Worm (Caenorhabditis elegans): ENCODE measurements around the gene C41H7.9.

ce11 chrII:3024655-3025054, 12.6 kb upstream of the C41H7.9 start:
- TF ChIP-seq sox-4 (tag; optimal IDR thresholded peaks at IDR 0.05) (no peak), pax-1 (tag; optimal IDR thresholded peaks at IDR 0.05) (no peak), ama-1 (optimal IDR thresholded peaks at IDR 0.05) (no peak), odd-2 (tag; optimal IDR thresholded peaks at IDR 0.05) (no peak), Y22D7AL.16 (tag; optimal IDR thresholded peaks at IDR 0.05) (no peak), pqm-1 (tag; optimal IDR thresholded peaks at IDR 0.05) (no peak), ceh-6 (GFP tag; optimal IDR thresholded peaks at IDR 0.05) (no peak), C08G9.2 (tag; optimal IDR thresholded peaks at IDR 0.05) (no peak), elt-2 (tag; optimal IDR thresholded peaks at IDR 0.05) (no peak), hlh-15 (tag; optimal IDR thresholded peaks at IDR 0.05) (no peak), ceh-48 (tag; optimal IDR thresholded peaks at IDR 0.05) (no peak), hlh-30 (tag; optimal IDR thresholded peaks at IDR 0.05; ENCODE audit: insufficient read depth) (no peak), ahr-1 (tag; optimal IDR thresholded peaks at IDR 0.05) (no peak), nhr-232 (tag; optimal IDR thresholded peaks at IDR 0.05) (no peak)
